Worm (Caenorhabditis elegans) whole organism, early embryonic: ENCODE results near the gene F55G11.4.

Experiments
- ama-1 ChIP-seq: fragments of 150-350 bp; optimal IDR thresholded peaks from 2 replicates; lab custom pipeline; 2014
- ets-7 ChIP-seq: sonication (generic microtip); optimal IDR thresholded peaks from 2 replicates; lab custom pipeline; 2016; ENCODE audit warnings: missing genotype, missing genetic modification characterization, missing compliant biosample characterization
- tbx-11 ChIP-seq: fragments of 200-800 bp; sonication (Bioruptor generic); IDR thresholded peaks from 2 replicates; pipeline ENCODE4 v1.3.6; 2022; ENCODE audit warnings: missing genetic modification characterization, missing compliant biosample characterization

- TF ChIP-seq ama-1 (lab: Kevin White, UChicago) (no peak), tbx-11 (GFP tag; lab: Robert Waterston, UW) (no peak), ets-7 (tag; lab: Kevin White, UChicago) (no peak)
Measured at ce11 chrIV:12991629-12992028, 18.2 kb downstream of the F55G11.4 start, which contains the start of gene K10D11.5.
